Worm (Caenorhabditis elegans): ENCODE measurements around the gene F26C11.4.
A peak's percentile ranks its signal among the peaks of the same experiment; 100 is the strongest.

F26C11.4 gene

ce11 chrII:9935044-9935599 lies 19.0 kb upstream of the F26C11.4 start:
- TF ChIP-seq nhr-10 (tag; optimal IDR thresholded peaks at IDR 0.05) = peak; percentile 3
- peak; percentile 26 for TF ChIP-seq duxl-1 (tag; optimal IDR thresholded peaks at IDR 0.05; ENCODE audit: poor library complexity)
- peak; percentile 43 for TF ChIP-seq mep-1 (tag; optimal IDR thresholded peaks at IDR 0.05)
- no peak for TF ChIP-seq daf-16 (GFP tag; optimal IDR thresholded peaks at IDR 0.05)
- TF ChIP-seq daf-16 (tag; optimal IDR thresholded peaks at IDR 0.05) = peak; percentile 56
- no peak for TF ChIP-seq snpc-1.2 (GFP tag; IDR thresholded peaks at IDR 0.05)
- TF ChIP-seq madf-9 (GFP tag; conservative IDR thresholded peaks at IDR 0.05) = 0 out of 2 replicates have a peak, but pooled peaks have one; percentile 8
- peak; percentile 53 for TF ChIP-seq pqm-1 (tag; optimal IDR thresholded peaks at IDR 0.05)
- TF ChIP-seq nhr-28 (tag; optimal IDR thresholded peaks at IDR 0.05) = peak; percentile 1
- peak; percentile 16 for TF ChIP-seq nhr-25 (tag; optimal IDR thresholded peaks at IDR 0.05; ENCODE audit: borderline replicate concordance, insufficient read depth)
- no peak for TF ChIP-seq zfp-3 (GFP tag; conservative IDR thresholded peaks at IDR 0.05)
- no peak for TF ChIP-seq egl-43 (GFP tag; IDR thresholded peaks at IDR 0.05)
- TF ChIP-seq dve-1 (tag; optimal IDR thresholded peaks at IDR 0.05; ENCODE audit: insufficient read depth) = peak; percentile 68
- peak; percentile 32 for TF ChIP-seq hlh-11 (tag; optimal IDR thresholded peaks at IDR 0.05)
- no peak for TF ChIP-seq F44E2.7 (GFP tag; IDR thresholded peaks at IDR 0.05)
- TF ChIP-seq dmd-6 (GFP tag; IDR thresholded peaks at IDR 0.05) = peak; percentile 64
- no peak for TF ChIP-seq mdl-1 (tag; optimal IDR thresholded peaks at IDR 0.05)

- no peak for TF ChIP-seq aly-2 (tag; optimal IDR thresholded peaks at IDR 0.05)
- 0 out of 2 replicates have a peak, but pooled peaks have one; percentile 25 for TF ChIP-seq D1046.2 (GFP tag; IDR thresholded peaks at IDR 0.05)
- TF ChIP-seq nhr-25 (tag; optimal IDR thresholded peaks at IDR 0.05; ENCODE audit: borderline replicate concordance, insufficient read depth) = no peak
- no peak for TF ChIP-seq spr-1 (tag; optimal IDR thresholded peaks at IDR 0.05)
- TF ChIP-seq zip-11 (GFP tag; IDR thresholded peaks at IDR 0.05) = no peak
- no peak for TF ChIP-seq mxl-2 (GFP tag; conservative IDR thresholded peaks at IDR 0.05)
- no peak for TF ChIP-seq lir-3 (tag; optimal IDR thresholded peaks at IDR 0.05)
- TF ChIP-seq egl-43 (GFP tag; IDR thresholded peaks at IDR 0.05) = peak; percentile 58; the same call in 1 of the 2 replicates
- TF ChIP-seq ces-1 (GFP tag; optimal IDR thresholded peaks at IDR 0.05) = no peak
- TF ChIP-seq tag-97 (GFP tag; IDR thresholded peaks at IDR 0.05) = no peak
- no peak for TF ChIP-seq snpc-4 (tag; optimal IDR thresholded peaks at IDR 0.05)
- no peak for TF ChIP-seq rbr-2 (tag; optimal IDR thresholded peaks at IDR 0.05)
- no peak for TF ChIP-seq nhr-42 (GFP tag; IDR thresholded peaks at IDR 0.05)
- no peak for TF ChIP-seq ceh-44 (GFP tag; IDR thresholded peaks at IDR 0.05)
- TF ChIP-seq F37D6.2 (tag; optimal IDR thresholded peaks at IDR 0.05) = no peak
- TF ChIP-seq nhr-102 (tag; optimal IDR thresholded peaks at IDR 0.05) = no peak
- no peak for TF ChIP-seq daf-16 (GFP tag; optimal IDR thresholded peaks at IDR 0.05)
- TF ChIP-seq daf-16 (tag; optimal IDR thresholded peaks at IDR 0.05) = peak; percentile 14
- TF ChIP-seq zfp-3 (GFP tag; conservative IDR thresholded peaks at IDR 0.05) = no peak
- TF ChIP-seq lim-7 (GFP tag; IDR thresholded peaks at IDR 0.05) = 0 out of 2 replicates have a peak, but pooled peaks have one; percentile 61
- no peak for TF ChIP-seq lin-1 (GFP tag; IDR thresholded peaks at IDR 0.05)
- peak; percentile 65 for TF ChIP-seq sdz-12 (GFP tag; optimal IDR thresholded peaks at IDR 0.05)
- TF ChIP-seq mes-2 (tag; optimal IDR thresholded peaks at IDR 0.05; ENCODE audit: poor library complexity, severe bottlenecking) = peak; percentile 48
- TF ChIP-seq nhr-28 (tag; optimal IDR thresholded peaks at IDR 0.05) = no peak
- TF ChIP-seq dmd-6 (GFP tag; IDR thresholded peaks at IDR 0.05) = no peak
- TF ChIP-seq Y5F2A.4 (GFP tag; optimal IDR thresholded peaks at IDR 0.05) = no peak
- TF ChIP-seq php-3 (GFP tag; IDR thresholded peaks at IDR 0.05) = 0 out of 2 replicates have a peak, but pooled peaks have one; percentile 32
- TF ChIP-seq F10B5.3 (tag; optimal IDR thresholded peaks at IDR 0.05) = no peak
- TF ChIP-seq dpl-1 (GFP tag; optimal IDR thresholded peaks at IDR 0.05) = no peak
- no peak for TF ChIP-seq ceh-82 (tag; optimal IDR thresholded peaks at IDR 0.05)
- no peak for TF ChIP-seq lin-38 (GFP tag; IDR thresholded peaks at IDR 0.05)
- no peak for TF ChIP-seq hmg-1.1 (GFP tag; IDR thresholded peaks at IDR 0.05)
- TF ChIP-seq nhr-48 (tag; optimal IDR thresholded peaks at IDR 0.05) = no peak
- no peak for TF ChIP-seq nhr-77 (tag; optimal IDR thresholded peaks at IDR 0.05)
- TF ChIP-seq Y75B8A.6 (GFP tag; IDR thresholded peaks at IDR 0.05) = no peak
- TF ChIP-seq daf-8 (GFP tag; IDR thresholded peaks at IDR 0.05) = no peak
- no peak for TF ChIP-seq zip-2 (tag; optimal IDR thresholded peaks at IDR 0.05)
- TF ChIP-seq saeg-2 (GFP tag; IDR thresholded peaks at IDR 0.05) = no peak
- no peak for TF ChIP-seq ztf-7 (tag; optimal IDR thresholded peaks at IDR 0.05)
Measured at ce11 chrII:9934570-9934969, 18.5 kb upstream of the F26C11.4 start.
